Worm (Caenorhabditis elegans): ENCODE data around the gene Y54G2A.28.
A peak's percentile ranks its signal among the peaks of the same experiment; 100 is the strongest.

Y54G2A.28 gene

DNA sequence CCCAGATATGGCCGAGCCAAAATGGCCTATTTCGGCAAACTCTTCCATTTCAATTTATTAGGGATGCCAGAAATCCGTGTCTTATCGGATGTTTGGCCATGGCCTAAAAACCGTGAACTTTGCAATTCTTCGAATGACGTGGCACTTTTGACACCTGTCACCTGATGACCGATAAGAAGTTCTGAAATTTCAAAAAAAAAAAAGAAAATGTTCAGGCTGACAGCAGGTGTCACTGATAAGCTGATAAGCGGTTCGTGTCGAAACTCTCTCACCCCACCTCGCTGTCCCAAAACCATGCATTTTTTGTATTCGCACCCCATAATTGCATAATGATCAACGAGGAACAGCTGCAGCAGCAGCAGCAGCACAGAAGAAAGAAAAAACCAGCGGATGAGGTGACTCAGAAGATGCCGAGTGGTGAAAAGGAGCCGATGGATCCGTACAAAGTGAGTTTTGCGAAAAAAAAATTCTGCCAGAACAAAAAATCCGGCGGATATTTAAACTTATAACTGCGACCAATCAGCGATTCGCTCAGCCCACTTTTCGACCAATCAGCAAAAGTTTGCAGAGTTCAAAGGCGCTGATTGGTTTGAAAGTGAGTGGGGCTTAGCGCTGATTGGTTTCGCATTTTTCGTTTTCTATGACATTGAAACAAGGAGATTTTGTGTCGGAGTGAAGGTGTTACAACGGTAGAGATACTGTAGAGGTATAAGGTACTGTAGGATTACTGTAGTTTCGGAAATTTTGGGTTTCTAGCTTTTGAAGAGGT, at the start of gene Y54G2A.28, which contains the start of gene vrp-1:
Y54G2A.28 (minus strand) TSS at position 48 of the 769 bp plus-strand sequence.
vrp-1 (plus strand) TSS at position 214 of the 769 bp plus-strand sequence.
- TF ChIP-seq ztf-11 (tag; optimal IDR thresholded peaks at IDR 0.05) (no peak), pha-4 (tag; optimal IDR thresholded peaks at IDR 0.05) (no peak), nhr-28 (tag; optimal IDR thresholded peaks at IDR 0.05) (no peak), sptf-1 (tag; optimal IDR thresholded peaks at IDR 0.05) (no peak), mep-1 (tag; optimal IDR thresholded peaks at IDR 0.05) (no peak), elt-3 (tag; optimal IDR thresholded peaks at IDR 0.05) (no peak), nhr-237 (tag; optimal IDR thresholded peaks at IDR 0.05) (no peak), nhr-2 (tag; optimal IDR thresholded peaks at IDR 0.05) (no peak)

DNA sequence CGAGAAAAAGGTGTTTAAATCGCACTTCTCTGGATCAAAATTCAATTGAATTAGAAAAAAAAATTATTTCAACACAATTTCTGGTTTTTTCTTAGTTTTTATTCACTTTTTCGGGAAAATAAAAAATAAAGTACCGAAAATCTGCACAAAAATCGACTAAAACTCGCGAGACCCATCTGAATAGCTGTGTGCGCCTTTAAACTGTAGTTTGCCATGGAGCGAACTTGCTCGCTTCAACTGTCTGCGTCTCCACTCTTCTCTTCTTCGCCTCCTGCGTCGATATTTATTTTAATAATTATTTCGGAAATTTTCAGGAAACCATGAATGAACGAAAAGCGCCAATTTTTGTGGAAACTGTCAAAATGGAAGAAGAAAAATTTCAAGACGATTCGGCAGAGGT, 43.6 kb upstream of the Y54G2A.28 start:
- no peak for TF ChIP-seq unc-62 (GFP tag; optimal IDR thresholded peaks at IDR 0.05)
- no peak for TF ChIP-seq cnd-1 (tag; optimal IDR thresholded peaks at IDR 0.05)
- TF ChIP-seq unc-120 (tag; optimal IDR thresholded peaks at IDR 0.05; ENCODE audit: poor library complexity, severe bottlenecking): no peak
- no peak for TF ChIP-seq mls-2 (tag; optimal IDR thresholded peaks at IDR 0.05)
- peak; percentile 7 for TF ChIP-seq ceh-39 (tag; optimal IDR thresholded peaks at IDR 0.05)
- TF ChIP-seq blmp-1 (tag; optimal IDR thresholded peaks at IDR 0.05): no peak
- TF ChIP-seq ces-1 (GFP tag; optimal IDR thresholded peaks at IDR 0.05): no peak
- no peak for TF ChIP-seq pha-4 (tag; optimal IDR thresholded peaks at IDR 0.05)
- TF ChIP-seq drap-1 (GFP tag; optimal IDR thresholded peaks at IDR 0.05): no peak
- TF ChIP-seq elt-3 (tag; optimal IDR thresholded peaks at IDR 0.05): no peak
- no peak for TF ChIP-seq tbx-8 (GFP tag; optimal IDR thresholded peaks at IDR 0.05)
- no peak for TF ChIP-seq bed-3 (GFP tag; optimal IDR thresholded peaks at IDR 0.05)
- peak; percentile 31 for TF ChIP-seq mep-1 (tag; optimal IDR thresholded peaks at IDR 0.05)
- no peak for TF ChIP-seq elt-1 (tag; optimal IDR thresholded peaks at IDR 0.05; ENCODE audit: borderline replicate concordance, insufficient read depth)
- TF ChIP-seq lsy-2 (tag; optimal IDR thresholded peaks at IDR 0.05): peak; percentile 53
- TF ChIP-seq ztf-11 (tag; optimal IDR thresholded peaks at IDR 0.05): no peak
- no peak for TF ChIP-seq nhr-28 (tag; optimal IDR thresholded peaks at IDR 0.05)
- TF ChIP-seq lin-32 (GFP tag; optimal IDR thresholded peaks at IDR 0.05): no peak
- no peak for TF ChIP-seq snpc-4 (tag; optimal IDR thresholded peaks at IDR 0.05)
- no peak for TF ChIP-seq unc-39 (tag; optimal IDR thresholded peaks at IDR 0.05)
- no peak for TF ChIP-seq ceh-83 (GFP tag; optimal IDR thresholded peaks at IDR 0.05)
- no peak for TF ChIP-seq nhr-2 (tag; optimal IDR thresholded peaks at IDR 0.05)
- peak; percentile 1 for TF ChIP-seq lin-13 (tag; optimal IDR thresholded peaks at IDR 0.05)
- TF ChIP-seq nhr-12 (tag; optimal IDR thresholded peaks at IDR 0.05): no peak

- TF ChIP-seq ces-1 (GFP tag; optimal IDR thresholded peaks at IDR 0.05) (peak; percentile 4), ham-2 (GFP tag; optimal IDR thresholded peaks at IDR 0.05) (no peak), unc-62 (GFP tag; optimal IDR thresholded peaks at IDR 0.05) (no peak), ceh-43 (GFP tag; optimal IDR thresholded peaks at IDR 0.05) (peak; percentile 69), mep-1 (tag; optimal IDR thresholded peaks at IDR 0.05) (peak; percentile 1), sptf-1 (tag; optimal IDR thresholded peaks at IDR 0.05) (peak; percentile 24), lsy-2 (tag; optimal IDR thresholded peaks at IDR 0.05) (peak; percentile 44)
Observed at ce11 chrIV:3055320-3055719, 43.1 kb upstream of the Y54G2A.28 start.

DNA sequence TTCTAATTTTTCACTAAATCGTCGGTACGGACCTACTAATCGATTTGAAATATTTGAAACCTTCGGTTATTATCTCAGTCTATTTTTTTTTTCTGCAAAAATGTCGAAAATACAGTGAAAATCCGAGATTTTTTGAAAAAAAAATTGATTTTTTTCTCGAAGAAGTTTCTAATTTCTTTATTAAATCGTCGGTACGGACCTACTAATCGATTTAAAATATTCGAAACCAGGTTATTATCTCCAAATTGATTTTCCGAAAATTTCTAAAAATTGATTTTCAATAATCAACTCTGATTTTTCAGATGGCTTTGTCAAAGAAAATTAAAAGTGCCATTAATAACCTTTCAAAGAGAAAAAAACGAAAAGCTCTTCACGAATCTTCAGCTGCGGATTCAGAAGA, 41.2 kb upstream of the Y54G2A.28 start, which contains the start of gene ivph-3:
ivph-3 (plus strand) TSS at position 301 of the 400 bp plus-strand sequence.
- no peak for TF ChIP-seq ceh-83 (GFP tag; optimal IDR thresholded peaks at IDR 0.05)
- no peak for TF ChIP-seq nhr-2 (tag; optimal IDR thresholded peaks at IDR 0.05)
- TF ChIP-seq lsy-2 (tag; optimal IDR thresholded peaks at IDR 0.05): no peak
- TF ChIP-seq pha-4 (tag; optimal IDR thresholded peaks at IDR 0.05): no peak
- TF ChIP-seq sem-2 (GFP tag; optimal IDR thresholded peaks at IDR 0.05): no peak
- no peak for TF ChIP-seq ces-1 (GFP tag; optimal IDR thresholded peaks at IDR 0.05)
- TF ChIP-seq drap-1 (GFP tag; optimal IDR thresholded peaks at IDR 0.05): no peak
- TF ChIP-seq ceh-43 (GFP tag; optimal IDR thresholded peaks at IDR 0.05): no peak
- no peak for TF ChIP-seq mls-2 (tag; optimal IDR thresholded peaks at IDR 0.05)
- no peak for TF ChIP-seq zip-8 (tag; optimal IDR thresholded peaks at IDR 0.05)
- no peak for TF ChIP-seq nhr-76 (tag; optimal IDR thresholded peaks at IDR 0.05)
- TF ChIP-seq unc-120 (tag; optimal IDR thresholded peaks at IDR 0.05; ENCODE audit: poor library complexity, severe bottlenecking): no peak
- TF ChIP-seq sptf-1 (tag; optimal IDR thresholded peaks at IDR 0.05): no peak
- no peak for TF ChIP-seq unc-39 (tag; optimal IDR thresholded peaks at IDR 0.05)
- no peak for TF ChIP-seq cnd-1 (tag; optimal IDR thresholded peaks at IDR 0.05)
- no peak for TF ChIP-seq lin-32 (GFP tag; optimal IDR thresholded peaks at IDR 0.05)
- TF ChIP-seq nhr-237 (tag; optimal IDR thresholded peaks at IDR 0.05): no peak
- TF ChIP-seq elt-1 (tag; optimal IDR thresholded peaks at IDR 0.05; ENCODE audit: borderline replicate concordance, insufficient read depth): no peak
- no peak for TF ChIP-seq flh-1 (GFP tag; optimal IDR thresholded peaks at IDR 0.05)
